Fruit fly (Drosophila melanogaster) whole organism, embryonic: ENCODE measurements around the gene Tet.

Source experiments
- Ada2b ChIP-seq: fragments of 200-800 bp; sonication (Bioruptor generic); IDR thresholded peaks from 2 replicates; pipeline ENCODE4 v1.3.6; 2022; ENCODE audit warnings: missing biosample characterization, missing genetic modification characterization
- CG10209 ChIP-seq: fragments of 200-800 bp; sonication (Bioruptor generic); optimal IDR thresholded peaks from 3 replicates; lab custom pipeline; 2017; ENCODE audit warnings: missing biosample characterization, mild to moderate bottlenecking, missing genetic modification characterization, missing genetic modification reagents
- CG1024 ChIP-seq: fragments of 200-800 bp; sonication (Bioruptor generic); IDR thresholded peaks from 2 replicates; pipeline ENCODE4 v1.3.6; 2022; ENCODE audit warnings: missing biosample characterization, missing genetic modification characterization
- CG10959 ChIP-seq: fragments of 200-800 bp; sonication (Bioruptor generic); IDR thresholded peaks from 2 replicates; pipeline ENCODE4 v1.3.6; 2022; ENCODE audit warnings: missing biosample characterization, missing genetic modification characterization
- CG11085 ChIP-seq: fragments of 200-800 bp; sonication (Bioruptor generic); IDR thresholded peaks from 2 replicates; pipeline ENCODE4 v1.3.6; 2022; ENCODE audit warnings: missing biosample characterization, missing genetic modification characterization
- CG11093 ChIP-seq: fragments of 200-800 bp; sonication (Bioruptor generic); IDR thresholded peaks from 3 replicates; pipeline ENCODE4 v1.3.6; 2022; ENCODE audit warnings: missing biosample characterization, missing genetic modification characterization
- CG13424 ChIP-seq: fragments of 200-800 bp; sonication (Bioruptor generic); optimal IDR thresholded peaks from 2 replicates; lab custom pipeline; 2019; ENCODE audit warnings: missing biosample characterization, mild to moderate bottlenecking, missing genetic modification characterization, moderate library complexity
- CG1602 ChIP-seq: fragments of 200-800 bp; sonication (Bioruptor generic); optimal IDR thresholded peaks from 3 replicates; lab custom pipeline; 2016; ENCODE audit warnings: missing biosample characterization, missing genetic modification characterization
- CG17829 ChIP-seq: fragments of 200-800 bp; optimal IDR thresholded peaks from 2 replicates; lab custom pipeline; 2019; ENCODE audit warnings: missing biosample characterization, mild to moderate bottlenecking, missing genetic modification characterization, moderate library complexity
- CG18262 ChIP-seq: fragments of 200-800 bp; optimal IDR thresholded peaks from 3 replicates; lab custom pipeline; 2019; ENCODE audit warnings: missing biosample characterization, mild to moderate bottlenecking, missing genetic modification characterization, moderate library complexity
- CG18619 ChIP-seq: fragments of 200-800 bp; sonication (Bioruptor generic); optimal IDR thresholded peaks from 3 replicates; lab custom pipeline; 2017; ENCODE audit warnings: missing biosample characterization, mild to moderate bottlenecking, missing genetic modification characterization
- CG2120 ChIP-seq: fragments of 200-800 bp; sonication (Bioruptor generic); optimal IDR thresholded peaks from 3 replicates; lab custom pipeline; 2016; ENCODE audit warnings: missing biosample characterization, missing genetic modification characterization
- CG30403 ChIP-seq: fragments of 200-800 bp; sonication (Bioruptor generic); optimal IDR thresholded peaks from 3 replicates; lab custom pipeline; 2016; ENCODE audit warnings: missing biosample characterization, missing genetic modification characterization
- CG3407 ChIP-seq: fragments of 200-800 bp; sonication (Bioruptor generic); optimal IDR thresholded peaks from 2 replicates; lab custom pipeline; 2018; ENCODE audit warnings: missing biosample characterization, mild to moderate bottlenecking, missing genetic modification characterization
- CG3726 ChIP-seq: fragments of 200-800 bp; sonication (Bioruptor generic); IDR thresholded peaks from 3 replicates; pipeline ENCODE4, ENCODE4 v1.3.6; 2022; ENCODE audit warnings: missing biosample characterization, missing genetic modification characterization
- CG4282 ChIP-seq: fragments of 200-800 bp; sonication (Bioruptor generic); optimal IDR thresholded peaks from 2 replicates; lab custom pipeline; 2016; ENCODE audit warnings: missing biosample characterization, missing genetic modification characterization
- CG5953 ChIP-seq: fragments of 200-800 bp; sonication (Bioruptor generic); IDR thresholded peaks from 2 replicates; pipeline ENCODE4 v1.3.6; 2022; ENCODE audit warnings: missing biosample characterization, missing genetic modification characterization
- CG6854 ChIP-seq: fragments of 200-800 bp; sonication (Bioruptor generic); optimal IDR thresholded peaks from 3 replicates; lab custom pipeline; 2017; ENCODE audit warnings: missing biosample characterization, mild to moderate bottlenecking, missing genetic modification characterization
- CG7963 ChIP-seq: fragments of 200-800 bp; sonication (Bioruptor generic); IDR thresholded peaks from 3 replicates; pipeline ENCODE4 v1.3.6; 2022; ENCODE audit warnings: missing biosample characterization, missing genetic modification characterization; ENCODE audit not compliant: partially characterized antibody
- Dbx ChIP-seq: fragments of 200-800 bp; sonication (Bioruptor generic); IDR thresholded peaks from 3 replicates; pipeline ENCODE4 v1.3.6; 2022; ENCODE audit warnings: missing biosample characterization, missing genetic modification characterization
- Dip2 ChIP-seq: fragments of 200-800 bp; sonication (Bioruptor generic); IDR thresholded peaks from 2 replicates; pipeline ENCODE4 v1.3.6; 2022; ENCODE audit warnings: missing biosample characterization, missing genetic modification characterization
- Ets65A ChIP-seq: fragments of 200-800 bp; sonication (Bioruptor generic); peaks from one replicate; lab custom pipeline; 2016; ENCODE audit warnings: missing biosample characterization, missing genetic modification characterization
- Ets97D ChIP-seq: fragments of 200-800 bp; sonication (Bioruptor generic); optimal IDR thresholded peaks from 3 replicates; lab custom pipeline; 2016; ENCODE audit warnings: missing biosample characterization, missing genetic modification characterization
- GATAe ChIP-seq: fragments of 200-800 bp; sonication (Bioruptor generic); conservative IDR thresholded peaks from 2 replicates; pipeline ENCODE4 v1.3.6; 2022; ENCODE audit warnings: missing biosample characterization, missing genetic modification characterization
- Hsf ChIP-seq: fragments of 200-800 bp; sonication (Bioruptor generic); optimal IDR thresholded peaks from 3 replicates; lab custom pipeline; 2016; ENCODE audit warnings: missing biosample characterization, missing genetic modification characterization
- Nf-YA ChIP-seq: fragments of 200-800 bp; sonication (Bioruptor generic); IDR thresholded peaks from 2 replicates; pipeline ENCODE4 v1.3.6; 2022; ENCODE audit warnings: missing biosample characterization, missing genetic modification characterization
- Nf-YC ChIP-seq: fragments of 200-800 bp; optimal IDR thresholded peaks from 3 replicates; lab custom pipeline; 2019; ENCODE audit warnings: missing biosample characterization, mild to moderate bottlenecking, missing genetic modification characterization, moderate library complexity
- PHDP ChIP-seq: fragments of 200-800 bp; sonication (Bioruptor generic); optimal IDR thresholded peaks from 3 replicates; lab custom pipeline; 2018; ENCODE audit warnings: missing biosample characterization, mild to moderate bottlenecking, missing genetic modification characterization, moderate library complexity
- Sox102F ChIP-seq: fragments of 200-800 bp; sonication (Bioruptor generic); optimal IDR thresholded peaks from 2 replicates; lab custom pipeline; 2018; ENCODE audit warnings: missing biosample characterization, mild to moderate bottlenecking, missing genetic modification characterization, moderate library complexity
- Xrp1 ChIP-seq: fragments of 200-800 bp; sonication (Bioruptor generic); IDR thresholded peaks from 2 replicates; pipeline ENCODE4 v1.3.6; 2022; ENCODE audit warnings: missing biosample characterization, missing genetic modification characterization
- amos ChIP-seq: fragments of 200-800 bp; sonication (Bioruptor generic); IDR thresholded peaks from 2 replicates; pipeline ENCODE4 v1.3.6; 2022; ENCODE audit warnings: missing biosample characterization, missing genetic modification characterization; ENCODE audit not compliant: partially characterized antibody
- az2 ChIP-seq: fragments of 200-800 bp; sonication (Bioruptor generic); optimal IDR thresholded peaks from 3 replicates; lab custom pipeline; 2016; ENCODE audit warnings: missing biosample characterization, missing genetic modification characterization
- bsh ChIP-seq, 2 experiments: fragments of 200-800 bp; sonication (Bioruptor generic); optimal IDR thresholded peaks; 2 replicates each; lab custom pipeline; 2017 to 2018; ENCODE audit warnings: mild to moderate bottlenecking in 2 of 2, missing biosample characterization in 2 of 2, missing genetic modification characterization in 2 of 2, moderate library complexity in 1 of 2
- caup ChIP-seq: fragments of 200-800 bp; sonication (Bioruptor generic); optimal IDR thresholded peaks from 3 replicates; lab custom pipeline; 2017; ENCODE audit warnings: missing biosample characterization, mild to moderate bottlenecking, missing genetic modification characterization, moderate library complexity; ENCODE audit not compliant: severe bottlenecking
- croc ChIP-seq: fragments of 200-800 bp; sonication (Bioruptor generic); conservative IDR thresholded peaks from 3 replicates; pipeline ENCODE4 v1.3.6; 2022; ENCODE audit warnings: missing biosample characterization, missing genetic modification characterization
- dysf ChIP-seq: fragments of 200-800 bp; sonication (Bioruptor generic); IDR thresholded peaks from 3 replicates; pipeline ENCODE4 v1.3.6; 2022; ENCODE audit warnings: missing biosample characterization, missing genetic modification characterization
- ems ChIP-seq: fragments of 200-800 bp; sonication (Bioruptor generic); optimal IDR thresholded peaks from 3 replicates; lab custom pipeline; 2016; ENCODE audit warnings: missing biosample characterization, missing genetic modification characterization
- esg ChIP-seq: fragments of 200-800 bp; sonication (Bioruptor generic); conservative IDR thresholded peaks from 2 replicates; pipeline ENCODE4 v1.3.6; 2022; ENCODE audit warnings: missing biosample characterization, missing genetic modification characterization
- gce ChIP-seq: fragments of 200-800 bp; sonication (Bioruptor generic); IDR thresholded peaks from 3 replicates; pipeline ENCODE4 v1.3.6; 2022; ENCODE audit warnings: missing biosample characterization, missing genetic modification characterization
- ham ChIP-seq: fragments of 200-800 bp; sonication (Bioruptor generic); IDR thresholded peaks from 2 replicates; pipeline ENCODE4 v1.3.6; 2022; ENCODE audit warnings: missing biosample characterization, missing genetic modification characterization
- her ChIP-seq: fragments of 200-800 bp; sonication (Bioruptor generic); optimal IDR thresholded peaks from 2 replicates; lab custom pipeline; 2016; ENCODE audit warnings: missing biosample characterization, missing genetic modification characterization
- ind ChIP-seq: fragments of 200-800 bp; sonication (Bioruptor generic); optimal IDR thresholded peaks from 3 replicates; lab custom pipeline; 2016; ENCODE audit warnings: missing biosample characterization, missing genetic modification characterization
- lmd ChIP-seq: fragments of 200-800 bp; sonication (Bioruptor generic); IDR thresholded peaks from 2 replicates; pipeline ENCODE4 v1.3.6; 2022; ENCODE audit warnings: missing biosample characterization, missing genetic modification characterization
- peb ChIP-seq: fragments of 200-800 bp; sonication (Bioruptor generic); IDR thresholded peaks from 2 replicates; pipeline ENCODE4 v1.3.6; 2022; ENCODE audit warnings: missing biosample characterization, missing genetic modification characterization
- sc ChIP-seq, 3 experiments: fragments of >200 bp in 2 of 3; fragments of 200-800 bp in 1 of 3; sonication (Bioruptor generic) in 1 of 3; optimal IDR thresholded peaks; 2 replicates in 2 of 3; 3 replicates in 1 of 3; lab custom pipeline; 2017; ENCODE audit warnings: mild to moderate bottlenecking in 1 of 3, missing biosample characterization in 1 of 3, missing genetic modification characterization in 1 of 3, missing genetic modification reagents in 1 of 3
- sisA ChIP-seq: fragments of 200-800 bp; sonication (Bioruptor generic); IDR thresholded peaks from 2 replicates; pipeline ENCODE4 v1.3.6; 2022; ENCODE audit warnings: missing biosample characterization, missing genetic modification characterization
- tio ChIP-seq: fragments of 200-800 bp; sonication (Bioruptor generic); optimal IDR thresholded peaks from 2 replicates; lab custom pipeline; 2017; ENCODE audit warnings: missing biosample characterization, missing genetic modification characterization, inconsistent platforms
- ttk ChIP-seq: fragments of 200-800 bp; sonication (Bioruptor generic); IDR thresholded peaks from 2 replicates; pipeline ENCODE4 v2.1.2; 2022; ENCODE audit warnings: missing biosample characterization, missing genetic modification characterization
- zen2 ChIP-seq: fragments of 200-800 bp; sonication (Bioruptor generic); IDR thresholded peaks from 3 replicates; pipeline ENCODE4 v1.3.6; 2022; ENCODE audit warnings: missing biosample characterization, missing genetic modification characterization; ENCODE audit not compliant: partially characterized antibody
- zfh2 ChIP-seq: fragments of 200-800 bp; sonication (Bioruptor generic); optimal IDR thresholded peaks from 2 replicates; lab custom pipeline; 2016; ENCODE audit warnings: missing biosample characterization, missing genetic modification characterization

Tet gene

DNA sequence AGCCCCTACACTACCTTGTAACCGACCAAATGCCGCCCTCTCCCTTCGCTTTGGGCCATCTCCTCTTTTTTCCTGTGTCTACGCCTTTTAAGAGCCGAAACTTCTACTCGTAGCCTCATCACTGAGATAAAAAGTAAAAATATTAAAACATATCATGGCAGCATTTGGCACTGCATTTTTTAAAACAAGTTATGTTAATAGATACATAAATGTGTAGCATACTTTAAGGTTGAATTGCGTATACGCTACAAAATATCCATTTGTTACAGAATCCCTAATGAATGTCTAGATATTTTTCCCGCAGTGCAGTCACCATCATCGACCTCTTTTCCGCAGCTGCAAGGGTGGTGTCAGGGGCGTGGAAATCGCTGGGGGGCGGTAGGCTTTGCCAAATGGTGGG lies 56.0 kb downstream of the Tet start (continued):
- TF ChIP-seq ems (GFP tag; lab: Kevin White, UChicago) (peak; percentile 14), CG3726 (0 out of 3 replicates have a peak, but pooled peaks have one; percentile 40), Dip2 (no peak), zen2 (GFP tag; lab: Robert Waterston, UW) (no peak), sisA (GFP tag; lab: Robert Waterston, UW) (peak; percentile 49; the same call in 1 of the 2 replicates), bsh (GFP tag; optimal IDR thresholded peaks at IDR 0.05; lab: Kevin White, UChicago) (peak; percentile 51 to 91), CG5953 (GFP tag; lab: Robert Waterston, UW) (no peak), az2 (GFP tag; lab: Kevin White, UChicago) (no peak), ham (GFP tag; lab: Robert Waterston, UW) (no peak), caup (GFP tag; lab: Kevin White, UChicago) (no peak), CG13424 (tag; lab: Kevin White, UChicago) (peak; percentile 8), Ets65A (peak; percentile 93), amos (GFP tag; lab: Robert Waterston, UW) (no peak), CG11093 (GFP tag; lab: Robert Waterston, UW) (0 out of 3 replicates have a peak, but pooled peaks have one; percentile 10), dysf (GFP tag; lab: Robert Waterston, UW) (peak; percentile 59; the same call in 2 of the 3 replicates), CG1602 (GFP tag; lab: Kevin White, UChicago) (no peak), Hsf (peak; percentile 26), CG30403 (GFP tag; lab: Kevin White, UChicago) (peak; percentile 52), CG1024 (GFP tag; lab: Robert Waterston, UW) (peak; percentile 7; the same call in 1 of the 2 replicates), her (GFP tag; lab: Kevin White, UChicago) (peak; percentile 6), ttk (GFP tag; lab: Robert Waterston, UW) (peak; percentile 29; the same call in 1 of the 2 replicates), gce (GFP tag; lab: Robert Waterston, UW) (no peak; the same call in 2 of the 3 replicates), CG18262 (tag; lab: Kevin White, UChicago) (peak; percentile 59), CG2120 (peak; percentile 62), CG3407 (GFP tag; lab: Kevin White, UChicago) (peak; percentile 11), Sox102F (GFP tag; lab: Kevin White, UChicago) (peak; percentile 49), CG7963 (GFP tag; lab: Robert Waterston, UW) (no peak), esg (0 out of 2 replicates have a peak, but pooled peaks have one; percentile 31), Nf-YA (GFP tag; lab: Robert Waterston, UW) (0 out of 2 replicates have a peak, but pooled peaks have one; percentile 29), peb (0 out of 2 replicates have a peak, but pooled peaks have one; percentile 12), croc (GFP tag; lab: Robert Waterston, UW) (peak; percentile 33; the same call in 1 of the 3 replicates), Ets97D (GFP tag; lab: Kevin White, UChicago) (no peak), ind (GFP tag; lab: Kevin White, UChicago) (peak; percentile 44), zfh2 (no peak), CG6854 (GFP tag; lab: Kevin White, UChicago) (peak; percentile 26), CG11085 (GFP tag; lab: Robert Waterston, UW) (no peak), tio (GFP tag; lab: Kevin White, UChicago) (peak; percentile 2), sc (optimal IDR thresholded peaks at IDR 0.05; lab: Kevin White, UChicago) (no peak), sc (GFP tag; optimal IDR thresholded peaks at IDR 0.05; lab: Kevin White, UChicago) (no peak), CG18619 (GFP tag; lab: Kevin White, UChicago) (no peak), CG17829 (peak; percentile 54), Nf-YC (no peak), CG10959 (GFP tag; lab: Robert Waterston, UW) (no peak), Xrp1 (GFP tag; lab: Robert Waterston, UW) (peak; percentile 68), Ada2b (GFP tag; lab: Robert Waterston, UW) (peak; percentile 46; the same call in 1 of the 2 replicates), PHDP (tag; lab: Kevin White, UChicago) (peak; percentile 20), CG4282 (GFP tag; lab: Kevin White, UChicago) (no peak), GATAe (GFP tag; lab: Robert Waterston, UW) (no peak), lmd (GFP tag; lab: Robert Waterston, UW) (peak; percentile 62), CG10209 (peak; percentile 26), Dbx (GFP tag; lab: Robert Waterston, UW) (0 out of 3 replicates have a peak, but pooled peaks have one; percentile 44)
